Worm (Caenorhabditis elegans) whole organism, midembryonic: ENCODE measurements around the gene C29F9.9.

Experiments used
- T22C8.4 ChIP-seq: fragments of 200-800 bp; sonication (Bioruptor generic); IDR thresholded peaks from 2 replicates; pipeline ENCODE4 v1.3.6; 2022; ENCODE audit warnings: missing genetic modification characterization, missing compliant biosample characterization
- flt-1 ChIP-seq: fragments of 200-800 bp; sonication (Bioruptor generic); IDR thresholded peaks from 2 replicates; pipeline ENCODE4 v1.3.6; 2022; ENCODE audit warnings: missing genetic modification characterization, missing compliant biosample characterization

ce11 chrIII:89155-89554 is 9.6 kb downstream of the C29F9.9 start:
- peak; percentile 81 for TF ChIP-seq flt-1 (GFP tag; lab: Robert Waterston, UW)
- TF ChIP-seq T22C8.4 (GFP tag; lab: Robert Waterston, UW): 0 out of 2 replicates have a peak, but pooled peaks have one; percentile 28
